Fruit fly (Drosophila melanogaster) whole organism, wandering third instar larva: ENCODE measurements around the gene CG18130.

Experiments used
- CG32264 ChIP-seq: fragments of 200-800 bp; sonication (Bioruptor generic); optimal IDR thresholded peaks from 2 replicates; lab custom pipeline; 2016; ENCODE audit warnings: missing biosample characterization, missing genetic modification characterization
- CG9705 ChIP-seq: fragments of 200-800 bp; sonication (Bioruptor generic); optimal IDR thresholded peaks from 2 replicates; lab custom pipeline; 2018; ENCODE audit warnings: missing biosample characterization, mild to moderate bottlenecking, missing genetic modification characterization
- CrebA ChIP-seq: fragments of 200-800 bp; sonication (Bioruptor generic); optimal IDR thresholded peaks from 2 replicates; lab custom pipeline; 2016; ENCODE audit warnings: missing biosample characterization, mild to moderate bottlenecking, missing genetic modification characterization, borderline replicate concordance
- Dif ChIP-seq: fragments of 200-275, 200-300 bp; sonication (Bioruptor generic); optimal IDR thresholded peaks from 2 replicates; lab custom pipeline; 2018; ENCODE audit warnings: missing biosample characterization, missing genetic modification characterization; ENCODE audit not compliant: partially characterized antibody
- HLH106 ChIP-seq: fragments of 200-800 bp; optimal IDR thresholded peaks from 3 replicates; lab custom pipeline; 2019; ENCODE audit warnings: missing biosample characterization, mild to moderate bottlenecking, missing genetic modification characterization, moderate library complexity
- Hnf4 ChIP-seq: fragments of 200-800 bp; sonication (Bioruptor generic); optimal IDR thresholded peaks from 2 replicates; lab custom pipeline; 2016; ENCODE audit warnings: missing biosample characterization, mild to moderate bottlenecking, missing genetic modification characterization
- Hr78 ChIP-seq: fragments of >200 bp; optimal IDR thresholded peaks from 2 replicates; lab custom pipeline; 2017; ENCODE audit warnings: missing biosample characterization, missing genetic modification characterization
- Hr83 ChIP-seq: fragments of 200-300 bp; sonication (Bioruptor generic); optimal IDR thresholded peaks from 2 replicates; lab custom pipeline; 2016; ENCODE audit warnings: missing biosample characterization, mild to moderate bottlenecking, missing genetic modification characterization, moderate library complexity; ENCODE audit not compliant: poor library complexity, severe bottlenecking
- Jra ChIP-seq: sonication (Bioruptor generic); optimal IDR thresholded peaks from 2 replicates; lab custom pipeline; 2016; ENCODE audit warnings: missing biosample characterization, missing genetic modification characterization
- Mio ChIP-seq: sonication (Bioruptor generic); optimal IDR thresholded peaks from 2 replicates; lab custom pipeline; 2016; ENCODE audit warnings: missing biosample characterization, missing genetic modification characterization
- Myc ChIP-seq: fragments of >200 bp; optimal IDR thresholded peaks from 2 replicates; lab custom pipeline; 2017
- N ChIP-seq: fragments of >200 bp; optimal IDR thresholded peaks from 2 replicates; lab custom pipeline; 2018; ENCODE audit warnings: missing biosample characterization, missing external identifiers, missing genetic modification characterization
- Rel ChIP-seq, 2 experiments: fragments of 200-800 bp; sonication (Bioruptor generic) in 1 of 2; optimal IDR thresholded peaks; 2 replicates in 1 of 2; 3 replicates in 1 of 2; lab custom pipeline; 2016 to 2019; ENCODE audit warnings: mild to moderate bottlenecking in 2 of 2, missing biosample characterization in 2 of 2, missing genetic modification characterization in 2 of 2, moderate library complexity in 1 of 2
- Sp1 ChIP-seq: fragments of 200-800 bp; sonication (Bioruptor generic); optimal IDR thresholded peaks from 3 replicates; lab custom pipeline; 2019; ENCODE audit warnings: missing biosample characterization, mild to moderate bottlenecking, missing genetic modification characterization, moderate library complexity
- Vsx2 ChIP-seq: fragments of 200-300, 225-300 bp; sonication (Bioruptor generic); optimal IDR thresholded peaks from 2 replicates; lab custom pipeline; 2018; ENCODE audit warnings: missing biosample characterization, missing genetic modification characterization; ENCODE audit not compliant: partially characterized antibody
- br ChIP-seq: fragments of 200-800 bp; sonication (Bioruptor generic); optimal IDR thresholded peaks from 2 replicates; lab custom pipeline; 2016; ENCODE audit warnings: missing biosample characterization, missing genetic modification characterization
- brk ChIP-seq: fragments of 200-800 bp; sonication (Bioruptor generic); optimal IDR thresholded peaks from 2 replicates; lab custom pipeline; 2016; ENCODE audit warnings: missing biosample characterization, mild to moderate bottlenecking, missing genetic modification characterization
- dmrt93B ChIP-seq: fragments of 200-800 bp; sonication (Bioruptor generic); optimal IDR thresholded peaks from 2 replicates; lab custom pipeline; 2018; ENCODE audit warnings: missing biosample characterization, mild to moderate bottlenecking, missing genetic modification characterization
- dsf ChIP-seq: sonication (Bioruptor generic); optimal IDR thresholded peaks from 2 replicates; lab custom pipeline; 2016; ENCODE audit warnings: missing biosample characterization, missing genetic modification characterization, borderline replicate concordance
- ey ChIP-seq: fragments of 200-800 bp; sonication (Bioruptor generic); optimal IDR thresholded peaks from 2 replicates; lab custom pipeline; 2016; ENCODE audit warnings: missing biosample characterization, missing genetic modification characterization
- foxo ChIP-seq, 2 experiments: fragments of 200-800 bp; sonication (Bioruptor generic); optimal IDR thresholded peaks; 2 replicates in 1 of 2; 3 replicates in 1 of 2; lab custom pipeline; 2016 to 2017; ENCODE audit warnings: missing biosample characterization in 2 of 2, missing genetic modification characterization in 2 of 2
- fru ChIP-seq: fragments of 200-800 bp; sonication (Bioruptor generic); optimal IDR thresholded peaks from 3 replicates; lab custom pipeline; 2016; ENCODE audit warnings: missing biosample characterization, mild to moderate bottlenecking, missing genetic modification characterization
- h ChIP-seq: fragments of 200-800 bp; sonication (Bioruptor generic); optimal IDR thresholded peaks from 3 replicates; lab custom pipeline; 2016; ENCODE audit warnings: missing biosample characterization, mild to moderate bottlenecking, missing genetic modification characterization
- jim ChIP-seq: fragments of 175-275, 200-325 bp; sonication (Bioruptor generic); optimal IDR thresholded peaks from 2 replicates; lab custom pipeline; 2016; ENCODE audit warnings: missing biosample characterization, mild to moderate bottlenecking, missing genetic modification characterization
- lola ChIP-seq: fragments of >200 bp; optimal IDR thresholded peaks from 2 replicates; lab custom pipeline; 2017; ENCODE audit warnings: missing biosample characterization, missing genetic modification characterization
- sage ChIP-seq: fragments of 200-800 bp; sonication (Bioruptor generic); optimal IDR thresholded peaks from 2 replicates; lab custom pipeline; 2016; ENCODE audit warnings: missing biosample characterization, mild to moderate bottlenecking, missing genetic modification characterization
- sv ChIP-seq: fragments of 200-800 bp; sonication (Bioruptor generic); optimal IDR thresholded peaks from 3 replicates; lab custom pipeline; 2016; ENCODE audit warnings: missing biosample characterization, missing genetic modification characterization
- tai ChIP-seq: sonication (Bioruptor generic); optimal IDR thresholded peaks from 2 replicates; lab custom pipeline; 2016; ENCODE audit warnings: missing biosample characterization, missing genetic modification characterization
- usp ChIP-seq: fragments of >200 bp; optimal IDR thresholded peaks from 2 replicates; lab custom pipeline; 2017; ENCODE audit warnings: missing biosample characterization, missing genetic modification characterization
- woc ChIP-seq: sonication (Bioruptor generic); optimal IDR thresholded peaks from 2 replicates; lab custom pipeline; 2016; ENCODE audit warnings: missing biosample characterization, mild to moderate bottlenecking, missing genetic modification characterization

The CG18130 gene

DNA sequence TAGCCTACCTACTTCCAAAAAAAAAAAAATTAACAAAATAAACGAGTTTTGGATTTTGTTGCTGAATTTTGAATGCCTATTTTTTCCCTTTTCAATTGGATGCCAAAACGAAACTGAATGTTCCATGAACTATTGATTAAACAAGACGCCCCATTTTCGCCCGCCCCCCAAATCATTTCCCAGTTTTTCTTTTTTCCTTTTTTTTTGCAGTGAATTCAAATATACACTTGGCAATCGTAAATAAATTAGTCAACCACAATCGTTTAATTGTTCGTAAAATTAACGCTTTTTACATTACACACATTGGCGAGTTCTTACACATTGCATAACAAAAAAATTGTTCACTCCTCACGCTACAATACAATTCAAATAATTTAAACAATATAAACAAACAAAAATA is at the start of gene CG18130:
TSS of gene CG18130 (minus strand) at position 101 of the 400 bp plus-strand sequence.
- TF ChIP-seq h = no peak
- no peak for TF ChIP-seq jim (GFP tag; lab: Kevin White, UChicago)
- no peak for TF ChIP-seq Mio
- TF ChIP-seq CrebA (GFP tag; lab: Kevin White, UChicago) = no peak
- no peak for TF ChIP-seq CG9705
- TF ChIP-seq N = no peak
- TF ChIP-seq Rel (GFP tag; optimal IDR thresholded peaks at IDR 0.05; lab: Kevin White, UChicago) = no peak
- no peak for TF ChIP-seq Rel (tag; optimal IDR thresholded peaks at IDR 0.05; lab: Kevin White, UChicago)
- no peak for TF ChIP-seq sage (GFP tag; lab: Kevin White, UChicago)
- no peak for TF ChIP-seq CG32264 (GFP tag; lab: Kevin White, UChicago)
- no peak for TF ChIP-seq Dif (GFP tag; lab: Kevin White, UChicago)
- TF ChIP-seq br (GFP tag; lab: Kevin White, UChicago) = no peak
- no peak for TF ChIP-seq dmrt93B (GFP tag; lab: Kevin White, UChicago)
- no peak for TF ChIP-seq Jra (GFP tag; lab: Kevin White, UChicago)
- TF ChIP-seq ey (GFP tag; lab: Kevin White, UChicago) = no peak
- TF ChIP-seq, all 38 proteins: peak for 0

DNA sequence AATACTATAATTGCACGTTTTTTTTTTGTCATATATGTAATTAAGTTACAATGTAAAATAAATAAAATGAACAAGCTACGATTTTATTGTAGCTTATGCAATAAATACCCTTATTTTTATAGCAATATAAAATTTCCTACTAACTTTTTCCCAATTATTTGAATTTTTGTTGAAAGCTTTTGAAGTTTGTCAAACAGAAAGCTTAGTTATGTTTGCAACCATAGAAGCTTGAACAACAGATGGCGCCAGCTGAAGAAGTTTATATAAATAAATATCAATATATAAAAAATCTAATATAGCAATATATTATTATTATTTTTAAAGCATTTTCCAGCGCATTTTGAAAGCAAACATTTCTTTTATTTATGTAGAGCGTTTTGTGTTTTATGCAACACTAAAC is 42.6 kb upstream of the CG18130 start:
- TF ChIP-seq Myc (lab: Kevin White, UChicago) = peak; percentile 51
- no peak for TF ChIP-seq sv (GFP tag; lab: Kevin White, UChicago)
- TF ChIP-seq brk (GFP tag; lab: Kevin White, UChicago) = peak; percentile 19
- no peak for TF ChIP-seq fru (GFP tag; lab: Kevin White, UChicago)

DNA sequence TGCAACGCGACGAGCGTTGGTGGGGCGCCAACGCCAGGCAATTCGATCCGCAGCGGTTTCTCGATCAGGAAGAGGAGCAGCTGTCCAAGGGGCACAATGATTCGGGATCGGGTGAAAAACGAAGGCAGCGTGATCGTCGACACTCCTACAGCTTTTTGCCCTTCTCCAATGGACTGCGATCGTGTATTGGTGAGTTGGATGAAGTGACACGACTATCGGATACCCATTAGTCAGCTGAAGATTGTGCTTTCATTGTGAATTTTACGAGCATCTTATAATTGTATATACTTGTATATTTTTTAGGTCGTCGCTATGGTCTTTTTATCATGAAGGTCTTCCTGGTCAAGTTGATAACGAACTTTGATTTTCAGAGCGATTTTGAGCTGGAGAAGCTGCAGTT is 42.1 kb upstream of the CG18130 start:
- TF ChIP-seq Hr83 (GFP tag; lab: Kevin White, UChicago) (no peak), Dif (GFP tag; lab: Kevin White, UChicago) (no peak), CrebA (GFP tag; lab: Kevin White, UChicago) (no peak), dsf (no peak), ey (GFP tag; lab: Kevin White, UChicago) (no peak), CG9705 (no peak), fru (GFP tag; lab: Kevin White, UChicago) (no peak), dmrt93B (GFP tag; lab: Kevin White, UChicago) (no peak)

DNA sequence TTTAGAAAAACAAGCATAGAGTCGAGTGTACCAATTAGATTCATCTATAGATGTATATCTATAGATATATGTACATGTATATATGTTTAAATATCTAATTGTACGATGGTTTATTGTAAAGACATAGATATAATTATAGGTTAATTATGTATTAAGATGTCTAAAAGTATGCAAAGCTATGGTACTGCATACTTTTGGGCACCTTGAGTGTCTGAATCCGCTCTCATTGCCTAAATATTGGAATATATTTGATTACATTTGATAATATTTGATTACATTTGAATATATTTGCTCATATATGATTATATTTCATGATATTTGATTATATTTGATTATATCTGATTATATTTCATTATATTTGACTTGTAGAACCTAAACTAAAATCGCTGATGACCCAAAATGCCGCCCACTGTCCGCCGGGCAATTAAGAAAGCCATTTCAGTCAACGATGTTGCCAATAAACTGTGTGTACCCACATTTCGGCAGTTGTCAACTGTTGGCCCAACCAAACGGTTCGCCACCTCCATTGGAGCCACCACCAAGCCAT is 39.6 kb upstream of the CG18130 start, which contains the start of gene Cyp318a1:
TSS of gene Cyp318a1 (plus strand) at position 497 of the 547 bp plus-strand sequence.
- TF ChIP-seq fru (GFP tag; lab: Kevin White, UChicago) (no peak), lola (GFP tag; lab: Kevin White, UChicago) (no peak), woc (GFP tag; lab: Kevin White, UChicago) (no peak), Hr83 (GFP tag; lab: Kevin White, UChicago) (no peak), Rel (GFP tag; optimal IDR thresholded peaks at IDR 0.05; lab: Kevin White, UChicago) (no peak), Rel (tag; optimal IDR thresholded peaks at IDR 0.05; lab: Kevin White, UChicago) (no peak), usp (no peak), HLH106 (no peak), Hr78 (GFP tag; lab: Kevin White, UChicago) (no peak)

dm6 chrX:12031400-12031799 is 38.8 kb upstream of the CG18130 start, which contains the start of gene Cyp311a1:
TSS of gene Cyp311a1 (minus strand) at chrX:12031465.
- peak; percentile 7 for TF ChIP-seq HLH106
- peak; percentile 23 for TF ChIP-seq Sp1
- TF ChIP-seq CG32264 (GFP tag; lab: Kevin White, UChicago) = no peak

DNA sequence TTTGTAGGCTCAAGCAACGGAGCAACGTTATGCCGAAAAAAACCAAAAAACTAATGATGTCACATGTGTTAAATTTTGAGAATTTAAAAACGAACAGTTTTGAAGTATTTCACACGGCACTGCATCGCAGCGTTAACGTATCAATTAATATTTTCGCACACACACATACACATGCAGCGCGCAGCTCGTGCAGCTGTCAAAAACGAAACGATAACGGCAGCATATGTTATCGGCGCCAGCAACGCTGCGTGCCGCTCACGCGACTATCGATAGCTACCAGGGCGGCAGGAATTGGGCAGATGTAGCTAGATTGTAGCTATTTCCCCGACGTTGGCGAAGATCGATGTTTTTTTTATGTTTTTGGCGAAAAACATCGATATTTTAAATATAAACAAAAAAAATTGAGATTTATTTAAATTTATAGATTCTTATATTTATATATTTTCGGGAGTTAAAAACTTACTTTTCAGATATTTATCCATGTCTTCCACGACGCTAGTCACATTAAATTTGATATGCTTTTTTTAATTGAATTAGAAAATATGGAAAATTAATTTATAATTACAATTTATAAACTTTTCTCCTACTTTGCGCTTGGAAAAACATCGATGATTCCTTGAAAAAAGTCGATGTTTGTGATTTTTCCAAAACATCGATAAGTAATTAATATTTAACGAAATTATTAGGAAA is 36.4 kb upstream of the CG18130 start, which contains the start of gene Usp7:
TSS of gene Usp7 (minus strand) at position 208 of the 690 bp plus-strand sequence.
- TF ChIP-seq N = no peak
- TF ChIP-seq foxo (GFP tag; optimal IDR thresholded peaks at IDR 0.05; lab: Kevin White, UChicago) = no peak
- TF ChIP-seq woc (GFP tag; lab: Kevin White, UChicago) = peak; percentile 49
- no peak for TF ChIP-seq Vsx2
- no peak for TF ChIP-seq Hnf4
- no peak for TF ChIP-seq usp
- no peak for TF ChIP-seq lola (GFP tag; lab: Kevin White, UChicago)
- TF ChIP-seq br (GFP tag; lab: Kevin White, UChicago) = no peak
- peak; percentile 4 for TF ChIP-seq Sp1
- no peak for TF ChIP-seq Dif (GFP tag; lab: Kevin White, UChicago)
- no peak for TF ChIP-seq Hr78 (GFP tag; lab: Kevin White, UChicago)
- no peak for TF ChIP-seq HLH106
- TF ChIP-seq Myc (lab: Kevin White, UChicago) = peak; percentile 64
- TF ChIP-seq Rel (GFP tag; optimal IDR thresholded peaks at IDR 0.05; lab: Kevin White, UChicago) = no peak
- peak; percentile 36 for TF ChIP-seq Rel (tag; optimal IDR thresholded peaks at IDR 0.05; lab: Kevin White, UChicago)
- no peak for TF ChIP-seq Hr83 (GFP tag; lab: Kevin White, UChicago)
- TF ChIP-seq ey (GFP tag; lab: Kevin White, UChicago) = no peak
- no peak for TF ChIP-seq tai (GFP tag; lab: Kevin White, UChicago)
- TF ChIP-seq brk (GFP tag; lab: Kevin White, UChicago) = no peak
